Fruit fly (Drosophila melanogaster): ENCODE results near the gene sstn.

DNA sequence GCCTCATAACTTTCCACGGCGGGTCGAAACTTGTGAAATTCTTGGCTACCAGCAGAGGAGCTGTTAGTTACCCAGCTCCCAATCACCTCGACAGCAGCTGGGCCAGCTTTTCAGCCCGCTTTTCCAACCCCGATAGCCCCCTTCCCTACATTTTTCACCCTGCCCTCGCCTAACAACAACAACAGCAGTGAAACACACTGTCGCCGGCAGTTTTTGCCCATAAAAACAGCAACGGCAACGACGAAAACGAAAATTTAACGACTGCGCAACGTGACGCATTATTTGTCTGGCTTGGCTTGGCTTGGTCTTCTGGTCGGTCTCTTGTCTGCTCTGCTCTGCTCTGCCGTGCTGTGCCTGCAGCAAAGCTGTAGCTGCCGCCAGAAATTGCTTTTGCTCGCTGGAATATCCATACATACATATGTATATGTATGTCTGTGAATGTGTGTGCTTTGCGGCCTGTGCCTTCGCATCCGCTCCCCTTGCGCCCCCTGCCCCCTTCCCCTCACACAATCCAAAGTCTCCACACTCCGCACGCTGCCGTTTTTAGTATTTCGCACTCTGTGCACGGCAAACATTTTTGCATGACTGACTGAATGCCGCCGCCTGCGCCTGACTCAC is 12.7 kb upstream of the sstn start:
- TF ChIP-seq insv (optimal IDR thresholded peaks at IDR 0.05), result no peak
- TF ChIP-seq h (optimal IDR thresholded peaks at IDR 0.05), result no peak
- TF ChIP-seq psq (optimal IDR thresholded peaks at IDR 0.05), result no peak
- no peak for TF ChIP-seq Sin3A (optimal IDR thresholded peaks at IDR 0.05)
- TF ChIP-seq Myc (optimal IDR thresholded peaks at IDR 0.05), result no peak
